Fruit fly (Drosophila melanogaster) whole organism, embryonic: ENCODE data around the gene spd-2.

Source experiments
- BEAF-32 ChIP-seq: fragments of 200-800 bp; sonication (Bioruptor generic); optimal IDR thresholded peaks from 3 replicates; lab custom pipeline; 2017; ENCODE audit warnings: missing biosample characterization, missing genetic modification characterization, mild to moderate bottlenecking, moderate library complexity, missing genetic modification reagents
- Bgb ChIP-seq: fragments of 200-800 bp; sonication (Bioruptor generic); IDR thresholded peaks from 2 replicates; pipeline ENCODE4 v1.3.6; 2022; ENCODE audit warnings: missing biosample characterization, missing genetic modification characterization; ENCODE audit not compliant: partially characterized antibody
- CG10267 ChIP-seq: fragments of 200-800 bp; sonication (Bioruptor generic); optimal IDR thresholded peaks from 2 replicates; lab custom pipeline; 2018; ENCODE audit warnings: missing biosample characterization, mild to moderate bottlenecking, missing genetic modification characterization, moderate library complexity
- CG10543 ChIP-seq: fragments of 200-800 bp; sonication (Bioruptor generic); optimal IDR thresholded peaks from 3 replicates; lab custom pipeline; 2017; ENCODE audit warnings: missing biosample characterization, mild to moderate bottlenecking, missing genetic modification characterization, moderate library complexity
- CG13424 ChIP-seq: fragments of 200-800 bp; sonication (Bioruptor generic); optimal IDR thresholded peaks from 2 replicates; lab custom pipeline; 2019; ENCODE audit warnings: missing biosample characterization, mild to moderate bottlenecking, missing genetic modification characterization, moderate library complexity
- CG15073 ChIP-seq: fragments of 200-800 bp; sonication (Bioruptor generic); optimal IDR thresholded peaks from 2 replicates; lab custom pipeline; 2016; ENCODE audit warnings: missing biosample characterization, missing genetic modification characterization
- CG15269 ChIP-seq: fragments of 200-800 bp; sonication (Bioruptor generic); optimal IDR thresholded peaks from 2 replicates; lab custom pipeline; 2018; ENCODE audit warnings: missing biosample characterization, mild to moderate bottlenecking, missing genetic modification characterization, moderate library complexity
- CG16863 ChIP-seq: fragments of 200-800 bp; sonication (Bioruptor generic); optimal IDR thresholded peaks from 3 replicates; lab custom pipeline; 2016; ENCODE audit warnings: missing biosample characterization, missing genetic modification characterization
- CG1792 ChIP-seq: fragments of 200-800 bp; sonication (Bioruptor generic); optimal IDR thresholded peaks from 2 replicates; lab custom pipeline; 2016; ENCODE audit warnings: missing biosample characterization, missing genetic modification characterization
- CG18262 ChIP-seq: fragments of 200-800 bp; optimal IDR thresholded peaks from 3 replicates; lab custom pipeline; 2019; ENCODE audit warnings: missing biosample characterization, mild to moderate bottlenecking, missing genetic modification characterization, moderate library complexity
- CG18599 ChIP-seq: fragments of 200-800 bp; sonication (Bioruptor generic); optimal IDR thresholded peaks from 3 replicates; lab custom pipeline; 2017; ENCODE audit warnings: missing biosample characterization, missing genetic modification characterization, mild to moderate bottlenecking, moderate library complexity, missing genetic modification reagents
- CG2678 ChIP-seq: fragments of 200-800 bp; sonication (Bioruptor generic); optimal IDR thresholded peaks from 3 replicates; lab custom pipeline; 2019; ENCODE audit warnings: missing biosample characterization, mild to moderate bottlenecking, missing genetic modification characterization, moderate library complexity
- CG3281 ChIP-seq: fragments of 200-800 bp; sonication (Bioruptor generic); optimal IDR thresholded peaks from 3 replicates; lab custom pipeline; 2017; ENCODE audit warnings: missing biosample characterization, mild to moderate bottlenecking, missing genetic modification characterization
- CG6689 ChIP-seq: fragments of 200-800 bp; sonication (Bioruptor generic); IDR thresholded peaks from 2 replicates; pipeline ENCODE4 v1.3.6; 2022; ENCODE audit warnings: missing biosample characterization, missing genetic modification characterization
- CG6791 ChIP-seq: fragments of 200-800 bp; sonication (Bioruptor generic); IDR thresholded peaks from 3 replicates; pipeline ENCODE4 v1.3.6; 2022; ENCODE audit warnings: missing biosample characterization, missing genetic modification characterization; ENCODE audit not compliant: partially characterized antibody
- CG6854 ChIP-seq: fragments of 200-800 bp; sonication (Bioruptor generic); optimal IDR thresholded peaks from 3 replicates; lab custom pipeline; 2017; ENCODE audit warnings: missing biosample characterization, mild to moderate bottlenecking, missing genetic modification characterization
- CG7556 ChIP-seq: fragments of 200-800 bp; sonication (Bioruptor generic); optimal IDR thresholded peaks from 2 replicates; lab custom pipeline; 2017; ENCODE audit warnings: missing biosample characterization, mild to moderate bottlenecking, missing genetic modification characterization
- CG7839 ChIP-seq: fragments of 200-800 bp; sonication (Bioruptor generic); optimal IDR thresholded peaks from 3 replicates; lab custom pipeline; 2018; ENCODE audit warnings: missing biosample characterization, mild to moderate bottlenecking, missing genetic modification characterization, moderate library complexity
- CG7928 ChIP-seq: fragments of 200-800 bp; sonication (Bioruptor generic); optimal IDR thresholded peaks from 2 replicates; lab custom pipeline; 2017; ENCODE audit warnings: missing biosample characterization, mild to moderate bottlenecking, missing genetic modification characterization
- CG8388 ChIP-seq: fragments of 200-800 bp; sonication (Bioruptor generic); optimal IDR thresholded peaks from 2 replicates; lab custom pipeline; 2019; ENCODE audit warnings: missing biosample characterization, mild to moderate bottlenecking, missing genetic modification characterization, moderate library complexity
- CG8478 ChIP-seq: fragments of >200 bp; optimal IDR thresholded peaks from 2 replicates; lab custom pipeline; 2018
- CG9727 ChIP-seq: fragments of 200-800 bp; sonication (Bioruptor generic); optimal IDR thresholded peaks from 3 replicates; lab custom pipeline; 2017; ENCODE audit warnings: missing biosample characterization, mild to moderate bottlenecking, missing genetic modification characterization
- CG9932 ChIP-seq: fragments of 200-800 bp; sonication (Bioruptor generic); IDR thresholded peaks from 2 replicates; pipeline ENCODE4 v1.3.6; 2022; ENCODE audit warnings: missing biosample characterization, missing genetic modification characterization
- Chrac-16 ChIP-seq: fragments of 200-800 bp; sonication (Bioruptor generic); optimal IDR thresholded peaks from 3 replicates; lab custom pipeline; 2016; ENCODE audit warnings: missing biosample characterization, missing genetic modification characterization
- Dref ChIP-seq: fragments of 200-800 bp; sonication (Bioruptor generic); IDR thresholded peaks from 2 replicates; pipeline ENCODE4 v1.3.6; 2022; ENCODE audit warnings: missing biosample characterization, missing genetic modification characterization
- Fer1 ChIP-seq: fragments of 200-800 bp; sonication (Bioruptor generic); optimal IDR thresholded peaks from 2 replicates; lab custom pipeline; 2017; ENCODE audit warnings: missing biosample characterization, mild to moderate bottlenecking, missing genetic modification characterization
- Fer3 ChIP-seq: fragments of 200-800 bp; sonication (Bioruptor generic); optimal IDR thresholded peaks from 2 replicates; lab custom pipeline; 2018; ENCODE audit warnings: missing biosample characterization, mild to moderate bottlenecking, missing genetic modification characterization, moderate library complexity
- H2.0 ChIP-seq: fragments of 200-800 bp; sonication (Bioruptor generic); IDR thresholded peaks from 2 replicates; pipeline ENCODE4 v1.3.6; 2022; ENCODE audit warnings: missing biosample characterization, missing genetic modification characterization
- Hmx ChIP-seq: fragments of 200-800 bp; sonication (Bioruptor generic); optimal IDR thresholded peaks from 2 replicates; lab custom pipeline; 2016; ENCODE audit warnings: missing biosample characterization, missing genetic modification characterization
- Mrtf ChIP-seq: fragments of 200-800 bp; sonication (Bioruptor generic); IDR thresholded peaks from 3 replicates; pipeline ENCODE4 v1.3.6; 2022; ENCODE audit warnings: missing biosample characterization, missing genetic modification characterization
- NC2β ChIP-seq: fragments of 200-800 bp; sonication (Bioruptor generic); optimal IDR thresholded peaks from 2 replicates; lab custom pipeline; 2016; ENCODE audit warnings: missing biosample characterization, missing genetic modification characterization
- Oli ChIP-seq: fragments of 200-800 bp; sonication (Bioruptor generic); optimal IDR thresholded peaks from 2 replicates; lab custom pipeline; 2018; ENCODE audit warnings: missing biosample characterization, mild to moderate bottlenecking, missing genetic modification characterization, moderate library complexity
- Scr ChIP-seq: fragments of 200-800 bp; sonication (Bioruptor generic); IDR thresholded peaks from 2 replicates; pipeline ENCODE4 v1.3.6; 2022; ENCODE audit warnings: missing biosample characterization, missing genetic modification characterization; ENCODE audit not compliant: partially characterized antibody
- Sry-δ ChIP-seq: fragments of 200-800 bp; sonication (Bioruptor generic); optimal IDR thresholded peaks from 2 replicates; lab custom pipeline; 2016; ENCODE audit warnings: missing biosample characterization, missing genetic modification characterization
- btn ChIP-seq: fragments of 200-800 bp; sonication (Bioruptor generic); optimal IDR thresholded peaks from 2 replicates; lab custom pipeline; 2016; ENCODE audit warnings: missing biosample characterization, missing genetic modification characterization
- chm ChIP-seq: fragments of 200-800 bp; sonication (Bioruptor generic); IDR thresholded peaks from 2 replicates; pipeline ENCODE4 v1.3.6; 2022; ENCODE audit warnings: missing biosample characterization, missing genetic modification characterization
- dysf ChIP-seq: fragments of 200-800 bp; sonication (Bioruptor generic); IDR thresholded peaks from 3 replicates; pipeline ENCODE4 v1.3.6; 2022; ENCODE audit warnings: missing biosample characterization, missing genetic modification characterization
- ftz-f1 ChIP-seq: fragments of 200-800 bp; sonication (Bioruptor generic); optimal IDR thresholded peaks from 2 replicates; lab custom pipeline; 2016; ENCODE audit warnings: missing biosample characterization, missing genetic modification characterization
- ken ChIP-seq: fragments of 200-800 bp; sonication (Bioruptor generic); IDR thresholded peaks from 3 replicates; pipeline ENCODE4 v1.3.6; 2022; ENCODE audit warnings: missing biosample characterization, missing genetic modification characterization
- knrl ChIP-seq: fragments of 200-800 bp; sonication (Bioruptor generic); IDR thresholded peaks from 3 replicates; pipeline ENCODE4 v1.3.6; 2022; ENCODE audit warnings: missing biosample characterization, missing genetic modification characterization; ENCODE audit not compliant: partially characterized antibody
- mam ChIP-seq: fragments of 200-800 bp; sonication (Bioruptor generic); optimal IDR thresholded peaks from 3 replicates; lab custom pipeline; 2016; ENCODE audit warnings: missing biosample characterization, missing genetic modification characterization
- pan ChIP-seq, 4 experiments: fragments of >200 bp in 3 of 4; fragments of 200-800 bp in 1 of 4; sonication (Bioruptor generic) in 1 of 4; optimal IDR thresholded peaks in 3 of 4; IDR thresholded peaks in 1 of 4; 2 replicates each; pipeline versions ENCODE4 v1.3.6 to Lab custom; 2017 to 2022; ENCODE audit warnings: missing biosample characterization in 2 of 4, missing genetic modification characterization in 2 of 4, mixed read lengths in 1 of 4
- psq ChIP-seq: fragments of 200-800 bp; sonication (Bioruptor generic); optimal IDR thresholded peaks from 2 replicates; lab custom pipeline; 2017; ENCODE audit warnings: missing biosample characterization, missing genetic modification characterization
- pum ChIP-seq: fragments of 200-800 bp; sonication (Bioruptor generic); optimal IDR thresholded peaks from 2 replicates; lab custom pipeline; 2016; ENCODE audit warnings: missing biosample characterization, missing genetic modification characterization
- pzg ChIP-seq: fragments of 200-800 bp; sonication (Bioruptor generic); optimal IDR thresholded peaks from 3 replicates; lab custom pipeline; 2018; ENCODE audit warnings: missing biosample characterization, mild to moderate bottlenecking, missing genetic modification characterization, moderate library complexity
- sim ChIP-seq: fragments of 200-800 bp; sonication (Bioruptor generic); IDR thresholded peaks from 2 replicates; pipeline ENCODE4 v1.3.6; 2022; ENCODE audit warnings: missing biosample characterization, missing genetic modification characterization
- ttk ChIP-seq: fragments of 200-800 bp; sonication (Bioruptor generic); IDR thresholded peaks from 2 replicates; pipeline ENCODE4 v2.1.2; 2022; ENCODE audit warnings: missing biosample characterization, missing genetic modification characterization
- vnd ChIP-seq: fragments of 200-800 bp; sonication (Bioruptor generic); IDR thresholded peaks from 3 replicates; pipeline ENCODE4 v1.3.6; 2022; ENCODE audit warnings: missing biosample characterization, missing genetic modification characterization; ENCODE audit not compliant: partially characterized antibody
- zf30C ChIP-seq: fragments of 200-800 bp; sonication (Bioruptor generic); optimal IDR thresholded peaks from 3 replicates; lab custom pipeline; 2018; ENCODE audit warnings: missing biosample characterization, mild to moderate bottlenecking, missing genetic modification characterization

Gene spd-2

dm6 chr3L:16582678-16583315 is 12.0 kb downstream of the spd-2 start, which contains the start of gene Rpn12 (continued):
- TF ChIP-seq psq (GFP tag; lab: Kevin White, UChicago), result no peak
- TF ChIP-seq CG7839 (tag; lab: Kevin White, UChicago), result peak; percentile 17
- peak; percentile 85 for TF ChIP-seq CG6791 (GFP tag; lab: Robert Waterston, UW)
- peak; percentile 43 for TF ChIP-seq CG18262 (tag; lab: Kevin White, UChicago)
- TF ChIP-seq CG9727, result peak; percentile 4
- peak; percentile 49 for TF ChIP-seq CG2678 (tag; lab: Kevin White, UChicago)
- peak; percentile 62 for TF ChIP-seq mam
- peak; percentile 10 for TF ChIP-seq pum (GFP tag; lab: Kevin White, UChicago)
- no peak for TF ChIP-seq ftz-f1 (GFP tag; lab: Kevin White, UChicago)
- no peak for TF ChIP-seq btn (GFP tag; lab: Kevin White, UChicago)
- TF ChIP-seq CG6689, result 0 out of 2 replicates have a peak, but pooled peaks have one; percentile 16
- TF ChIP-seq CG1792 (GFP tag; lab: Kevin White, UChicago), result peak; percentile 37
- TF ChIP-seq CG13424, result peak; percentile 61
- TF ChIP-seq vnd (GFP tag; lab: Robert Waterston, UW), result peak; percentile 70; the same call in 2 of the 3 replicates
- peak; percentile 24 for TF ChIP-seq CG18599 (GFP tag; lab: Kevin White, UChicago)
- TF ChIP-seq CG10543 (GFP tag; lab: Kevin White, UChicago), result peak; percentile 54
- no peak for TF ChIP-seq NC2β
- no peak for TF ChIP-seq sim (GFP tag; lab: Robert Waterston, UW)
- TF ChIP-seq pan (optimal IDR thresholded peaks at IDR 0.05; lab: Kevin White, UChicago), result no peak
- TF ChIP-seq pan (GFP tag; optimal IDR thresholded peaks at IDR 0.05 in 1 of 2, IDR thresholded peaks at IDR 0.05 in 1 of 2), result peak in 1 of 2 experiments; percentile 50
- TF ChIP-seq knrl (GFP tag; lab: Robert Waterston, UW), result peak; percentile 75; the same call in 2 of the 3 replicates
- no peak for TF ChIP-seq CG16863 (GFP tag; lab: Kevin White, UChicago)
- TF ChIP-seq Dref (GFP tag; lab: Robert Waterston, UW), result peak; percentile 88
- TF ChIP-seq zf30C (GFP tag; lab: Kevin White, UChicago), result peak; percentile 25
- TF ChIP-seq CG6854 (GFP tag; lab: Kevin White, UChicago), result no peak
- TF ChIP-seq Sry-δ (GFP tag; lab: Kevin White, UChicago), result peak; percentile 90
- no peak for TF ChIP-seq ken (GFP tag; lab: Robert Waterston, UW)
- peak; percentile 19 for TF ChIP-seq Fer3
- peak; percentile 50 for TF ChIP-seq CG10267 (tag; lab: Kevin White, UChicago)
- TF ChIP-seq CG7556, result peak; percentile 3
- TF ChIP-seq Scr (GFP tag; lab: Robert Waterston, UW), result peak; percentile 85
- TF ChIP-seq BEAF-32 (GFP tag; lab: Kevin White, UChicago), result peak; percentile 79
- TF ChIP-seq dysf, result no peak
- peak; percentile 20 for TF ChIP-seq CG3281 (GFP tag; lab: Kevin White, UChicago)
- peak; percentile 47 for TF ChIP-seq CG15269 (tag; lab: Kevin White, UChicago)
- TF ChIP-seq ttk (GFP tag; lab: Robert Waterston, UW), result no peak
- TF ChIP-seq CG8478 (lab: Kevin White, UChicago), result no peak
- peak; percentile 53; the same call in 1 of the 2 replicates for TF ChIP-seq CG9932 (GFP tag; lab: Robert Waterston, UW)
- no peak for TF ChIP-seq H2.0 (GFP tag; lab: Robert Waterston, UW)
- peak; percentile 58 for TF ChIP-seq pzg
- no peak for TF ChIP-seq Mrtf (GFP tag; lab: Robert Waterston, UW)
- no peak for TF ChIP-seq chm (GFP tag; lab: Robert Waterston, UW)
- TF ChIP-seq Hmx (GFP tag; lab: Kevin White, UChicago), result no peak
- TF ChIP-seq CG7928 (GFP tag; lab: Kevin White, UChicago), result peak; percentile 86
- peak; percentile 33 for TF ChIP-seq Chrac-16 (GFP tag; lab: Kevin White, UChicago)
- peak; percentile 56 for TF ChIP-seq Fer1 (GFP tag; lab: Kevin White, UChicago)
- no peak for TF ChIP-seq CG15073
- peak; percentile 81 for TF ChIP-seq Bgb (GFP tag; lab: Robert Waterston, UW)
- TF ChIP-seq Oli (tag; lab: Kevin White, UChicago), result no peak
- no peak for TF ChIP-seq CG8388 (GFP tag; lab: Kevin White, UChicago)
